Worm (Caenorhabditis elegans): ENCODE measurements around the gene Y62F5A.10.
A peak's percentile ranks its signal among the peaks of the same experiment; 100 is the strongest.

The Y62F5A.10 gene

DNA sequence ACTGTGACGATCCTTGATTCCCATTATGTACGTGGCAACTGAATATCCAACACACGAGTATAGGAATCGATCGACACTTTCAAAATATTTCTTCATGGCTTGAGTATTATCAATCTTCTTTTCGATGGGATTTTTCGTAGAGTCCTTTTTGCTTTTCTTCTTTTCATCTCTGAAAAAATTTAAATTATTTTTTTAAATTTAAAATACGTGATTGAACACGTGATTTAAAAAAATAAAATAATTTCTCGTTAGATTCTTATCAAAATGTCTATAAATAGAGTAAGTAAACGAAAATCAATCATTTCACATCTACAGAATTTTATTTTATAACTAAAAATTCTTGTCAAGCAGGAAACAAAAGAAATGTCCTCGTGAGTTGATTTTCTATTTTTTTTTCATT is at the start of gene Y62F5A.10:
Y62F5A.10 (plus strand) TSS at position 301 of the 400 bp plus-strand sequence.
- TF ChIP-seq ceh-28 (tag; optimal IDR thresholded peaks at IDR 0.05) (no peak), nhr-12 (tag; optimal IDR thresholded peaks at IDR 0.05) (no peak), aly-2 (tag; optimal IDR thresholded peaks at IDR 0.05) (no peak), pha-4 (tag; optimal IDR thresholded peaks at IDR 0.05) (no peak), hmg-11 (tag; optimal IDR thresholded peaks at IDR 0.05) (no peak), ceh-16 (tag; optimal IDR thresholded peaks at IDR 0.05) (no peak), nhr-25 (tag; optimal IDR thresholded peaks at IDR 0.05) (no peak)

DNA sequence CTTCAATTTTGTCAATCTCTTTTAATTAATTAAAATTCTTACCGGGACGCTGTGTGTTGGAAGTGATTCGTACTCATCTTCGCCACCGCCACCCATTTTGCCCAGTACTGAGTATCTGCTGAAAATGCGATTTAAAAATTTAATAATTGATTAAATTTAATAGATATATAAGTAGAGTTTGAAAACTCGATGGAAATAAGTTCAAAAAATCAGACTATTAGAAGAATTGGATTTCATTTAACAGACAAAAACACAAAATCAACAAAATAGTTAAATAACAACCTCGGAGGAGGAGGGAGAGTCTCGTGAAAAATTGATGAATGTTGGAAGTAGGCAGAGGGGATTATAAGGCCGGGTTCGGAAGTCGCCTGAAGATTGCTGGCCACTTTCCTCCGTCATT is 49.5 kb upstream of the Y62F5A.10 start, which contains the start of gene mfn-1:
mfn-1 (minus strand) TSS at position 101 of the 400 bp plus-strand sequence.
- TF ChIP-seq eor-1 (tag; optimal IDR thresholded peaks at IDR 0.05): no peak
- no peak for TF ChIP-seq skn-1 (tag; optimal IDR thresholded peaks at IDR 0.05)
- no peak for TF ChIP-seq egl-27 (tag; optimal IDR thresholded peaks at IDR 0.05)
- TF ChIP-seq fkh-10 (GFP tag; optimal IDR thresholded peaks at IDR 0.05): no peak
- TF ChIP-seq ceh-82 (tag; optimal IDR thresholded peaks at IDR 0.05): no peak
- no peak for TF ChIP-seq ztf-11 (tag; optimal IDR thresholded peaks at IDR 0.05)
- TF ChIP-seq mdl-1 (tag; optimal IDR thresholded peaks at IDR 0.05): no peak
- TF ChIP-seq sea-2 (GFP tag; optimal IDR thresholded peaks at IDR 0.05): no peak
- TF ChIP-seq jun-1 (tag; optimal IDR thresholded peaks at IDR 0.05): no peak
- no peak for TF ChIP-seq nhr-11 (tag; optimal IDR thresholded peaks at IDR 0.05)
- no peak for TF ChIP-seq elt-2 (tag; optimal IDR thresholded peaks at IDR 0.05)

DNA sequence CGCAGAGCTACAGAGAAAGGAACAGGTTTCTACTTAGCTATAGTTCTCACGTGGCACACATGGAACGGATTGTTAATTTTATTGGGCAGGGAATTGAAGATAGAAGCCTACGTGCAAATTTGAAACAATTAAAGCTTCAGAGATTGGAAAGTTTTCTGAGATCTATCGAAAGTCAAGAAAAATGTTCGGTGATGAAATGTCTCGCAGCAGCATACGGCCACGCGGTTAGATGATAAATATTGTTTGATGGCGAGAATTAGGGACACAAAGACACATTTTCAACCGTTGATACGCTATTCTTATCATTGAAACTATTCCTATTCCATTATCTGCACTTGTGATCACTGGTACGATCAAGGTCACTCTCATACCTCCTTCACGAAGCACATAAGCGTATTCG is 48.9 kb upstream of the Y62F5A.10 start:
- TF ChIP-seq nhr-43 (tag; optimal IDR thresholded peaks at IDR 0.05; ENCODE audit: poor library complexity, severe bottlenecking) (peak; percentile 75), nhr-25 (tag; optimal IDR thresholded peaks at IDR 0.05) (peak; percentile 51), nhr-77 (tag; optimal IDR thresholded peaks at IDR 0.05) (no peak), snpc-4 (tag; optimal IDR thresholded peaks at IDR 0.05) (peak; percentile 47), pqm-1 (tag; optimal IDR thresholded peaks at IDR 0.05) (peak; percentile 77), nhr-12 (tag; optimal IDR thresholded peaks at IDR 0.05) (no peak), skn-1 (tag; optimal IDR thresholded peaks at IDR 0.05) (peak; percentile 15), mdl-1 (tag; optimal IDR thresholded peaks at IDR 0.05) (peak; percentile 4), elt-3 (tag; optimal IDR thresholded peaks at IDR 0.05) (peak; percentile 24 to 86 (median 76)), nhr-67 (tag; optimal IDR thresholded peaks at IDR 0.05) (no peak), pha-4 (tag; optimal IDR thresholded peaks at IDR 0.05) (peak; percentile 5), jun-1 (tag; optimal IDR thresholded peaks at IDR 0.05) (peak; percentile 46), ceh-28 (tag; optimal IDR thresholded peaks at IDR 0.05) (no peak), nhr-23 (tag; optimal IDR thresholded peaks at IDR 0.05) (no peak), daf-12 (tag; optimal IDR thresholded peaks at IDR 0.05) (no peak), elt-2 (tag; optimal IDR thresholded peaks at IDR 0.05) (peak; percentile 77)

DNA sequence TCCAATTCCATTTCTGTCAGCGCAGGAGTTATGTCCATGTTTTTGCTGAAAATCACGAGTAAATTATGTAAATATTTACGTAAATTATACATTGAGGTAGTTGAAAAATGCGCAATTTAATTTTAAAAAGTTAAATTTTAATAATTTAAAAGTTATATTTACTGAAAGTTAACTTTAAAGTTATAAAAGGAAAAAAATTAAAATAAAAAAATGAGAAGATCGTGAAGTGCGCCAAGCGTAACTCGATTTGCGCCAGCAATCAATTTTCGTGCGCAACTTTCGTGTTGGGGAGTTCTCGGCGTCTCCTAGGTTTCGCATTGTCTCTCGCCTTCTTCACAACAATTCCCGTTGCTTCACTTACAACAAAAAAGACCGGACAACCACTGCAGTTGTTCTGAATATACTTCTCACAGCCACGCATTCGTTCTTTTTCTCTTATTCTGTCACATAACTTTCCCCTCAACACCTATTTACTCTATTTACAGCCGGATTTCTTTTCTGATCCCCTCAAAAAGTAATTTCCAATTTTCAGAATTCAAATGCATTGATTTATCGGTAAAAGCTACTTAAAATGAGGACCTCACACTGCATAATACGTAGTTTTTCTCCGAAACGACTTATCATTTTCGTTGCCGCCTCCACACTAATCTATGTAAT is 47.7 kb upstream of the Y62F5A.10 start, which contains the start of the genes metl-1 and W02B12.11:
metl-1 (minus strand) TSS at position 51 of the 657 bp plus-strand sequence.
W02B12.11 (plus strand) TSS at position 337 of the 657 bp plus-strand sequence.
- no peak for TF ChIP-seq aly-2 (tag; optimal IDR thresholded peaks at IDR 0.05)
- TF ChIP-seq nhr-237 (tag; optimal IDR thresholded peaks at IDR 0.05): no peak
- TF ChIP-seq ztf-4 (tag; optimal IDR thresholded peaks at IDR 0.05): no peak
- TF ChIP-seq nhr-28 (tag; optimal IDR thresholded peaks at IDR 0.05): no peak
- TF ChIP-seq R02D3.7 (tag; optimal IDR thresholded peaks at IDR 0.05): peak; percentile 81
- peak; percentile 80 for TF ChIP-seq tbx-2 (tag; optimal IDR thresholded peaks at IDR 0.05)
- TF ChIP-seq nhr-25 (tag; optimal IDR thresholded peaks at IDR 0.05): peak; percentile 60
- no peak for TF ChIP-seq nhr-67 (tag; optimal IDR thresholded peaks at IDR 0.05)
- no peak for TF ChIP-seq elt-3 (tag; optimal IDR thresholded peaks at IDR 0.05)
- TF ChIP-seq snpc-4 (tag; optimal IDR thresholded peaks at IDR 0.05): no peak
- no peak for TF ChIP-seq zag-1 (tag; optimal IDR thresholded peaks at IDR 0.05)
- no peak for TF ChIP-seq fkh-10 (GFP tag; optimal IDR thresholded peaks at IDR 0.05)
- TF ChIP-seq lin-15B (tag; optimal IDR thresholded peaks at IDR 0.05): peak; percentile 69
- no peak for TF ChIP-seq mml-1 (tag; optimal IDR thresholded peaks at IDR 0.05)
- peak; percentile 59 for TF ChIP-seq elt-2 (tag; optimal IDR thresholded peaks at IDR 0.05)
- no peak for TF ChIP-seq nfya-1 (tag; optimal IDR thresholded peaks at IDR 0.05; ENCODE audit: insufficient read depth)
- TF ChIP-seq ceh-16 (tag; optimal IDR thresholded peaks at IDR 0.05): no peak
- peak; percentile 11 for TF ChIP-seq elt-1 (tag; optimal IDR thresholded peaks at IDR 0.05)
- TF ChIP-seq ama-1 (optimal IDR thresholded peaks at IDR 0.05): no peak
- TF ChIP-seq nhr-43 (tag; optimal IDR thresholded peaks at IDR 0.05; ENCODE audit: poor library complexity, severe bottlenecking): peak; percentile 86
- TF ChIP-seq nhr-77 (tag; optimal IDR thresholded peaks at IDR 0.05): peak; percentile 10
- TF ChIP-seq lsy-12 (tag; optimal IDR thresholded peaks at IDR 0.05): peak; percentile 65
- TF ChIP-seq egl-27 (tag; optimal IDR thresholded peaks at IDR 0.05): no peak
- no peak for TF ChIP-seq nhr-11 (tag; optimal IDR thresholded peaks at IDR 0.05)
- TF ChIP-seq ceh-9 (tag; optimal IDR thresholded peaks at IDR 0.05): no peak
- TF ChIP-seq ceh-82 (tag; optimal IDR thresholded peaks at IDR 0.05): peak; percentile 58
- no peak for TF ChIP-seq unc-39 (tag; optimal IDR thresholded peaks at IDR 0.05)
- TF ChIP-seq mdl-1 (tag; optimal IDR thresholded peaks at IDR 0.05): no peak
- TF ChIP-seq hmg-11 (tag; optimal IDR thresholded peaks at IDR 0.05): peak; percentile 83
- peak; percentile 44 for TF ChIP-seq skn-1 (tag; optimal IDR thresholded peaks at IDR 0.05)
- TF ChIP-seq jun-1 (tag; optimal IDR thresholded peaks at IDR 0.05): peak; percentile 62
- TF ChIP-seq fkh-2 (tag; optimal IDR thresholded peaks at IDR 0.05): no peak
- peak; percentile 40 for TF ChIP-seq lin-39 (tag; optimal IDR thresholded peaks at IDR 0.05)
- TF ChIP-seq fos-1 (tag; optimal IDR thresholded peaks at IDR 0.05): no peak
- peak; percentile 26 for TF ChIP-seq pqm-1 (tag; optimal IDR thresholded peaks at IDR 0.05)
- peak; percentile 63 for TF ChIP-seq ceh-28 (tag; optimal IDR thresholded peaks at IDR 0.05)
- TF ChIP-seq nhr-23 (tag; optimal IDR thresholded peaks at IDR 0.05): peak; percentile 95
- TF ChIP-seq pha-4 (tag; optimal IDR thresholded peaks at IDR 0.05): no peak

All from whole organism, L3 larva.